Worm (Caenorhabditis elegans) whole organism, dauer: ENCODE measurements around the gene R05A10.6.

Experiments
- unc-62 ChIP-seq: sonication (generic microtip); optimal IDR thresholded peaks from 2 replicates; lab custom pipeline; 2017; ENCODE audit warnings: missing biosample characterization, missing genetic modification reagents, missing genetic modification characterization

R05A10.6 gene

ce11 chrIV:14177058-14177457 is 11.5 kb downstream of the R05A10.6 start, which contains the start of gene R05A10.2:
Gene R05A10.2, plus strand, starts transcription at chrIV:14177271.
- TF ChIP-seq unc-62 (GFP tag; lab: Kevin White, UChicago) = no peak

ce11 chrIV:14182077-14182476 is 16.5 kb downstream of the R05A10.6 start, which contains the start of gene R05A10.1:
Gene R05A10.1, plus strand, starts transcription at chrIV:14182377.
- TF ChIP-seq unc-62 (GFP tag; lab: Kevin White, UChicago) = no peak

ce11 chrIV:14186264-14186663 is 20.7 kb downstream of the R05A10.6 start:
- TF ChIP-seq unc-62 (GFP tag; lab: Kevin White, UChicago) = no peak

- no peak for TF ChIP-seq unc-62 (GFP tag; lab: Kevin White, UChicago)
Observed at ce11 chrIV:14191919-14192318, 26.3 kb downstream of the R05A10.6 start, which contains the start of gene K01G12.22. Gene K01G12.22, plus strand, starts transcription at chrIV:14192219.

- TF ChIP-seq unc-62 (GFP tag; lab: Kevin White, UChicago) = no peak
Observed at ce11 chrIV:14193196-14193595, 27.6 kb downstream of the R05A10.6 start, which contains the start of gene K01G12.3. Gene K01G12.3, plus strand, starts transcription at chrIV:14193496.

ce11 chrIV:14194317-14194716 is 28.7 kb downstream of the R05A10.6 start:
- TF ChIP-seq unc-62 (GFP tag; lab: Kevin White, UChicago) = no peak

- no peak for TF ChIP-seq unc-62 (GFP tag; lab: Kevin White, UChicago)
Observed at ce11 chrIV:14196176-14196575, 30.6 kb downstream of the R05A10.6 start, which contains the start of gene F02H6.2. Gene F02H6.2, plus strand, starts transcription at chrIV:14196476.

ce11 chrIV:14203162-14203561 is 37.6 kb downstream of the R05A10.6 start, which contains the start of gene F02H6.3:
Gene F02H6.3, plus strand, starts transcription at chrIV:14203427.
- TF ChIP-seq unc-62 (GFP tag; lab: Kevin White, UChicago) = no peak

ce11 chrIV:14215777-14216176 is 50.2 kb downstream of the R05A10.6 start:
- no peak for TF ChIP-seq unc-62 (GFP tag; lab: Kevin White, UChicago)
